Fruit fly (Drosophila melanogaster) whole organism, wandering third instar larva: ENCODE data around the gene CG14995.

Source experiments
- Abd-B ChIP-seq: fragments of >200 bp; optimal IDR thresholded peaks from 2 replicates; lab custom pipeline; 2017; ENCODE audit warnings: missing biosample characterization, missing genetic modification characterization
- CG32264 ChIP-seq: fragments of 200-800 bp; sonication (Bioruptor generic); optimal IDR thresholded peaks from 2 replicates; lab custom pipeline; 2016; ENCODE audit warnings: missing biosample characterization, missing genetic modification characterization
- CG9705 ChIP-seq: fragments of 200-800 bp; sonication (Bioruptor generic); optimal IDR thresholded peaks from 2 replicates; lab custom pipeline; 2018; ENCODE audit warnings: missing biosample characterization, mild to moderate bottlenecking, missing genetic modification characterization
- CrebA ChIP-seq: fragments of 200-800 bp; sonication (Bioruptor generic); optimal IDR thresholded peaks from 2 replicates; lab custom pipeline; 2016; ENCODE audit warnings: missing biosample characterization, mild to moderate bottlenecking, missing genetic modification characterization, borderline replicate concordance
- Dfd ChIP-seq: fragments of >200 bp; optimal IDR thresholded peaks from 2 replicates; lab custom pipeline; 2017; ENCODE audit warnings: missing biosample characterization, missing genetic modification characterization
- Dif ChIP-seq: fragments of 200-275, 200-300 bp; sonication (Bioruptor generic); optimal IDR thresholded peaks from 2 replicates; lab custom pipeline; 2018; ENCODE audit warnings: missing biosample characterization, missing genetic modification characterization; ENCODE audit not compliant: partially characterized antibody
- GATAd ChIP-seq: sonication (Bioruptor generic); optimal IDR thresholded peaks from 2 replicates; lab custom pipeline; 2016; ENCODE audit warnings: missing biosample characterization, missing genetic modification characterization
- HLH106 ChIP-seq: fragments of 200-800 bp; optimal IDR thresholded peaks from 3 replicates; lab custom pipeline; 2019; ENCODE audit warnings: missing biosample characterization, mild to moderate bottlenecking, missing genetic modification characterization, moderate library complexity
- Hnf4 ChIP-seq: fragments of 200-800 bp; sonication (Bioruptor generic); optimal IDR thresholded peaks from 2 replicates; lab custom pipeline; 2016; ENCODE audit warnings: missing biosample characterization, mild to moderate bottlenecking, missing genetic modification characterization
- Hr78 ChIP-seq: fragments of >200 bp; optimal IDR thresholded peaks from 2 replicates; lab custom pipeline; 2017; ENCODE audit warnings: missing biosample characterization, missing genetic modification characterization
- Jra ChIP-seq: sonication (Bioruptor generic); optimal IDR thresholded peaks from 2 replicates; lab custom pipeline; 2016; ENCODE audit warnings: missing biosample characterization, missing genetic modification characterization
- Mio ChIP-seq: sonication (Bioruptor generic); optimal IDR thresholded peaks from 2 replicates; lab custom pipeline; 2016; ENCODE audit warnings: missing biosample characterization, missing genetic modification characterization
- Myc ChIP-seq: fragments of >200 bp; optimal IDR thresholded peaks from 2 replicates; lab custom pipeline; 2017
- N ChIP-seq: fragments of >200 bp; optimal IDR thresholded peaks from 2 replicates; lab custom pipeline; 2018; ENCODE audit warnings: missing biosample characterization, missing external identifiers, missing genetic modification characterization
- OdsH ChIP-seq: fragments of 200-800 bp; sonication (Bioruptor generic); optimal IDR thresholded peaks from 2 replicates; lab custom pipeline; 2016; ENCODE audit warnings: missing biosample characterization, mild to moderate bottlenecking, missing genetic modification characterization
- Rel ChIP-seq, 2 experiments: fragments of 200-800 bp; sonication (Bioruptor generic) in 1 of 2; optimal IDR thresholded peaks; 2 replicates in 1 of 2; 3 replicates in 1 of 2; lab custom pipeline; 2016 to 2019; ENCODE audit warnings: mild to moderate bottlenecking in 2 of 2, missing biosample characterization in 2 of 2, missing genetic modification characterization in 2 of 2, moderate library complexity in 1 of 2
- Sp1 ChIP-seq: fragments of 200-800 bp; sonication (Bioruptor generic); optimal IDR thresholded peaks from 3 replicates; lab custom pipeline; 2019; ENCODE audit warnings: missing biosample characterization, mild to moderate bottlenecking, missing genetic modification characterization, moderate library complexity
- Vsx2 ChIP-seq: fragments of 200-300, 225-300 bp; sonication (Bioruptor generic); optimal IDR thresholded peaks from 2 replicates; lab custom pipeline; 2018; ENCODE audit warnings: missing biosample characterization, missing genetic modification characterization; ENCODE audit not compliant: partially characterized antibody
- br ChIP-seq: fragments of 200-800 bp; sonication (Bioruptor generic); optimal IDR thresholded peaks from 2 replicates; lab custom pipeline; 2016; ENCODE audit warnings: missing biosample characterization, missing genetic modification characterization
- brk ChIP-seq: fragments of 200-800 bp; sonication (Bioruptor generic); optimal IDR thresholded peaks from 2 replicates; lab custom pipeline; 2016; ENCODE audit warnings: missing biosample characterization, mild to moderate bottlenecking, missing genetic modification characterization
- dl ChIP-seq, 2 experiments: fragments of 175-275, 200-275 bp in 1 of 2; fragments of 200-275 bp in 1 of 2; sonication (Bioruptor generic); optimal IDR thresholded peaks; lab custom pipeline; 2018; ENCODE audit warnings: mild to moderate bottlenecking in 2 of 2, missing biosample characterization in 2 of 2, missing genetic modification characterization in 2 of 2, moderate library complexity in 2 of 2; ENCODE audit not compliant: partially characterized antibody in 2 of 2, insufficient read depth in 1 of 2
- dmrt93B ChIP-seq: fragments of 200-800 bp; sonication (Bioruptor generic); optimal IDR thresholded peaks from 2 replicates; lab custom pipeline; 2018; ENCODE audit warnings: missing biosample characterization, mild to moderate bottlenecking, missing genetic modification characterization
- dsf ChIP-seq: sonication (Bioruptor generic); optimal IDR thresholded peaks from 2 replicates; lab custom pipeline; 2016; ENCODE audit warnings: missing biosample characterization, missing genetic modification characterization, borderline replicate concordance
- ey ChIP-seq: fragments of 200-800 bp; sonication (Bioruptor generic); optimal IDR thresholded peaks from 2 replicates; lab custom pipeline; 2016; ENCODE audit warnings: missing biosample characterization, missing genetic modification characterization
- foxo ChIP-seq, 2 experiments: fragments of 200-800 bp; sonication (Bioruptor generic); optimal IDR thresholded peaks; 2 replicates in 1 of 2; 3 replicates in 1 of 2; lab custom pipeline; 2016 to 2017; ENCODE audit warnings: missing biosample characterization in 2 of 2, missing genetic modification characterization in 2 of 2
- fru ChIP-seq: fragments of 200-800 bp; sonication (Bioruptor generic); optimal IDR thresholded peaks from 3 replicates; lab custom pipeline; 2016; ENCODE audit warnings: missing biosample characterization, mild to moderate bottlenecking, missing genetic modification characterization
- h ChIP-seq: fragments of 200-800 bp; sonication (Bioruptor generic); optimal IDR thresholded peaks from 3 replicates; lab custom pipeline; 2016; ENCODE audit warnings: missing biosample characterization, mild to moderate bottlenecking, missing genetic modification characterization
- jim ChIP-seq: fragments of 175-275, 200-325 bp; sonication (Bioruptor generic); optimal IDR thresholded peaks from 2 replicates; lab custom pipeline; 2016; ENCODE audit warnings: missing biosample characterization, mild to moderate bottlenecking, missing genetic modification characterization
- lola ChIP-seq: fragments of >200 bp; optimal IDR thresholded peaks from 2 replicates; lab custom pipeline; 2017; ENCODE audit warnings: missing biosample characterization, missing genetic modification characterization
- psq ChIP-seq: fragments of 200-800 bp; sonication (Bioruptor generic); optimal IDR thresholded peaks from 3 replicates; lab custom pipeline; 2017; ENCODE audit warnings: missing biosample characterization, mild to moderate bottlenecking, missing genetic modification characterization, moderate library complexity
- rgr ChIP-seq: fragments of 200-800 bp; sonication (Bioruptor generic); optimal IDR thresholded peaks from 3 replicates; lab custom pipeline; 2016; ENCODE audit warnings: missing biosample characterization, mild to moderate bottlenecking, missing genetic modification characterization
- sage ChIP-seq: fragments of 200-800 bp; sonication (Bioruptor generic); optimal IDR thresholded peaks from 2 replicates; lab custom pipeline; 2016; ENCODE audit warnings: missing biosample characterization, mild to moderate bottlenecking, missing genetic modification characterization
- sv ChIP-seq: fragments of 200-800 bp; sonication (Bioruptor generic); optimal IDR thresholded peaks from 3 replicates; lab custom pipeline; 2016; ENCODE audit warnings: missing biosample characterization, missing genetic modification characterization
- usp ChIP-seq: fragments of >200 bp; optimal IDR thresholded peaks from 2 replicates; lab custom pipeline; 2017; ENCODE audit warnings: missing biosample characterization, missing genetic modification characterization
- woc ChIP-seq: sonication (Bioruptor generic); optimal IDR thresholded peaks from 2 replicates; lab custom pipeline; 2016; ENCODE audit warnings: missing biosample characterization, mild to moderate bottlenecking, missing genetic modification characterization

Gene CG14995

DNA sequence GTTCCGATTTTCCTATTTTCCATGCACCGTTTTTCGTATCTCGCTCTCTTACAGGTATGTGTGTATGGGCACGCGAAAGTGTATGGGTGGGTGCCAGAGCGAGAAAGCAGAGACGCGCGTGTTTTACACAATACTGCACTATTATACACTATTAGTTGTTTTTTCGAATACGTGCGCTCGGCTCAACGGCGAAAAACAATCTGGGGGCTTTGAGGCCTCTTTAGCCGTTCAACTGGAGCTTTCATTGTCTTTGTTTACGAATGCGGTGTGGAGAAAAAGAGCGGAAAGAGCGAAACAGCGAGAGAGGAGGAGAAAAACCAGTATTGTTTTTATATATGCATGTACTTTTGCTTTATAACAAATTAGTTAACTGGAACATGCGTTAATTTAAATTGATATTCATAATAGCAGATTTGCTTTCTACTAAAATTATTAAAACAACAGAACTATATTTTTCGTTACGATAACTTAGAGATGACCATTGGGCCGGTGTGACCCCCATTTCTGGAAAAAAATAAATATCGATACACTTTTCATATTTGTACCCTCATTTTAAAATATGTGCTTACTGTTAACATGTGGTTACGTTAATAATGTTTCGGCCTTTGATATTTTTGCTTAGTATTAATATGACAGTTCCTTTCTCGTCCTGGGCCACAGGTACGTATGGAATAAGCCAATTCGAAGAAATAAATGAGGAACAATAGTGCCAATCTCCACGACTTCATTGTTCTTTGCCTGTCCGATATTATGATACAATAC lies at the start of gene CG14995:
CG14995 (minus strand) TSS at position 761 of the 762 bp plus-strand sequence.
- TF ChIP-seq HLH106 (tag; lab: Kevin White, UChicago) (no peak), N (GFP tag; lab: Kevin White, UChicago) (no peak), Hnf4 (peak; percentile 17), psq (GFP tag; lab: Kevin White, UChicago) (peak; percentile 88), Rel (GFP tag; optimal IDR thresholded peaks at IDR 0.05; lab: Kevin White, UChicago) (no peak), Rel (tag; optimal IDR thresholded peaks at IDR 0.05; lab: Kevin White, UChicago) (peak; percentile 51), Myc (lab: Kevin White, UChicago) (no peak), brk (GFP tag; lab: Kevin White, UChicago) (peak; percentile 13), br (GFP tag; lab: Kevin White, UChicago) (no peak), rgr (GFP tag; lab: Kevin White, UChicago) (no peak), sv (GFP tag; lab: Kevin White, UChicago) (no peak), ey (GFP tag; lab: Kevin White, UChicago) (no peak), h (no peak), sage (peak; percentile 40), Vsx2 (GFP tag; lab: Kevin White, UChicago) (no peak), Abd-B (GFP tag; lab: Kevin White, UChicago) (no peak), Dif (GFP tag; lab: Kevin White, UChicago) (peak; percentile 21), Sp1 (GFP tag; lab: Kevin White, UChicago) (peak; percentile 31)

DNA sequence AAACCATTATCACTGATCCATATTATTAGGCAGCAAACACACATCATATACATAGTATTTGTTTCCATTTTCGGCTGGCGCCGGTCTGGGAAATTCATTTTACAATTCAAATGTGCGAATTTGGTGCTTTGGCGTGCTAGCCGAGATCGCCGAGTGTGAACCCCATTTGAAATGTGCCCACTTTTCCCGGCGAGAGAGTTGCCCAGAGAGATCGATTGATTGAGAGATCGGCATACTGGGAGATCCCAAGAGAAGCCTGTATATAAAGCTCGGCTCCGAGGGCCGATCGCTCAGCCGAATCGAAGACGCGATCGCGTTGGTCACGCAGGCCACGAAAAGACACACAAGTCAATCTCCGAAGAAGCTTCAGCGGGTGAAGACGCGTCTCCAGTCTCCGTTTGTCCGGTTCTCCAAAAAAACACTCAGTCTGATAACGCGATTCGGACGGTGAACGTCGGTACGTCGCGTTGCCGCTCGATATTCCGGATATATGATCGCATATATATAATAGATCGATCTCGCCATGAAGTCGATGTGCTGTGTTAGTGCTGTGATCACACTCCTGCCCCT lies 45.4 kb upstream of the CG14995 start, which contains the start of gene CG1299:
CG1299 (plus strand) TSS at position 291 of the 570 bp plus-strand sequence.
- TF ChIP-seq sage, result no peak
- TF ChIP-seq OdsH (GFP tag; lab: Kevin White, UChicago), result no peak
- no peak for TF ChIP-seq Rel (GFP tag; optimal IDR thresholded peaks at IDR 0.05; lab: Kevin White, UChicago)
- peak; percentile 93 for TF ChIP-seq Rel (tag; optimal IDR thresholded peaks at IDR 0.05; lab: Kevin White, UChicago)
- no peak for TF ChIP-seq dsf
- no peak for TF ChIP-seq HLH106 (tag; lab: Kevin White, UChicago)
- peak; percentile 35 for TF ChIP-seq Dif (GFP tag; lab: Kevin White, UChicago)
- peak; percentile 10 for TF ChIP-seq Vsx2 (GFP tag; lab: Kevin White, UChicago)
- no peak for TF ChIP-seq Jra (GFP tag; lab: Kevin White, UChicago)
- no peak for TF ChIP-seq Hr78 (GFP tag; lab: Kevin White, UChicago)
- no peak for TF ChIP-seq GATAd (GFP tag; lab: Kevin White, UChicago)
- TF ChIP-seq Dfd (GFP tag; lab: Kevin White, UChicago), result no peak
- TF ChIP-seq usp (GFP tag; lab: Kevin White, UChicago), result no peak
- TF ChIP-seq foxo (GFP tag; optimal IDR thresholded peaks at IDR 0.05; lab: Kevin White, UChicago), result no peak
- no peak for TF ChIP-seq lola
- TF ChIP-seq Mio, result no peak
- no peak for TF ChIP-seq Hnf4
- peak; percentile 9 for TF ChIP-seq br (GFP tag; lab: Kevin White, UChicago)
- TF ChIP-seq woc (GFP tag; lab: Kevin White, UChicago), result no peak
- TF ChIP-seq sv (GFP tag; lab: Kevin White, UChicago), result no peak
- no peak for TF ChIP-seq brk (GFP tag; lab: Kevin White, UChicago)
- TF ChIP-seq rgr (GFP tag; lab: Kevin White, UChicago), result no peak
- peak; percentile 13 for TF ChIP-seq jim (GFP tag; lab: Kevin White, UChicago)
- TF ChIP-seq dmrt93B (GFP tag; lab: Kevin White, UChicago), result no peak
- no peak for TF ChIP-seq Abd-B (GFP tag; lab: Kevin White, UChicago)
- no peak for TF ChIP-seq CG9705 (GFP tag; lab: Kevin White, UChicago)
- no peak for TF ChIP-seq psq (GFP tag; lab: Kevin White, UChicago)
- peak; percentile 20 for TF ChIP-seq h
- peak; percentile 24 for TF ChIP-seq fru (GFP tag; lab: Kevin White, UChicago)
- TF ChIP-seq ey (GFP tag; lab: Kevin White, UChicago), result no peak
- no peak for TF ChIP-seq CG32264 (GFP tag; lab: Kevin White, UChicago)
- no peak for TF ChIP-seq CrebA (GFP tag; lab: Kevin White, UChicago)
- TF ChIP-seq dl (GFP tag; optimal IDR thresholded peaks at IDR 0.05; lab: Kevin White, UChicago; ENCODE audit: insufficient read depth in 1 of 2, partially characterized antibody in 2 of 2), result peak in 1 of 2 experiments; percentile 44
